Fruit fly (Drosophila melanogaster) whole organism, embryonic: ENCODE data around the gene Prp31.

Experiments
- Ada2b ChIP-seq: fragments of 200-800 bp; sonication (Bioruptor generic); IDR thresholded peaks from 2 replicates; pipeline ENCODE4 v1.3.6; 2022; ENCODE audit warnings: missing biosample characterization, missing genetic modification characterization
- Adf1 ChIP-seq: fragments of 200-800 bp; sonication (Bioruptor generic); IDR thresholded peaks from 2 replicates; pipeline ENCODE4 v1.3.6; 2022; ENCODE audit warnings: missing biosample characterization, missing genetic modification characterization
- CG10462 ChIP-seq: fragments of 200-800 bp; sonication (Bioruptor generic); optimal IDR thresholded peaks from 2 replicates; lab custom pipeline; 2016; ENCODE audit warnings: missing biosample characterization, missing genetic modification characterization
- CG12219 ChIP-seq: fragments of 200-800 bp; sonication (Bioruptor generic); optimal IDR thresholded peaks from 3 replicates; lab custom pipeline; 2018; ENCODE audit warnings: missing biosample characterization, mild to moderate bottlenecking, missing genetic modification characterization
- CG13123 ChIP-seq: fragments of 200-800 bp; sonication (Bioruptor generic); optimal IDR thresholded peaks from 2 replicates; lab custom pipeline; 2016; ENCODE audit warnings: missing biosample characterization, missing genetic modification characterization
- CG15073 ChIP-seq: fragments of 200-800 bp; sonication (Bioruptor generic); optimal IDR thresholded peaks from 2 replicates; lab custom pipeline; 2016; ENCODE audit warnings: missing biosample characterization, missing genetic modification characterization
- CG1647 ChIP-seq: fragments of 200-800 bp; sonication (Bioruptor generic); optimal IDR thresholded peaks from 3 replicates; lab custom pipeline; 2016; ENCODE audit warnings: missing biosample characterization, missing genetic modification characterization
- CG17802 ChIP-seq: fragments of 200-800 bp; sonication (Bioruptor generic); optimal IDR thresholded peaks from 2 replicates; lab custom pipeline; 2018; ENCODE audit warnings: missing biosample characterization, mild to moderate bottlenecking, missing genetic modification characterization, moderate library complexity
- CG18262 ChIP-seq: fragments of 200-800 bp; optimal IDR thresholded peaks from 3 replicates; lab custom pipeline; 2019; ENCODE audit warnings: missing biosample characterization, mild to moderate bottlenecking, missing genetic modification characterization, moderate library complexity
- CG30403 ChIP-seq: fragments of 200-800 bp; sonication (Bioruptor generic); optimal IDR thresholded peaks from 3 replicates; lab custom pipeline; 2016; ENCODE audit warnings: missing biosample characterization, missing genetic modification characterization
- CG31365 ChIP-seq: fragments of 200-800 bp; sonication (Bioruptor generic); optimal IDR thresholded peaks from 2 replicates; lab custom pipeline; 2018; ENCODE audit warnings: missing biosample characterization, mild to moderate bottlenecking, missing genetic modification characterization
- CG32772 ChIP-seq: fragments of 200-800 bp; sonication (Bioruptor generic); IDR thresholded peaks from 2 replicates; pipeline ENCODE4 v1.3.6; 2022; ENCODE audit warnings: missing biosample characterization, missing genetic modification characterization
- CG34376 ChIP-seq: fragments of 200-800 bp; sonication (Bioruptor generic); optimal IDR thresholded peaks from 2 replicates; lab custom pipeline; 2018; ENCODE audit warnings: missing biosample characterization, mild to moderate bottlenecking, missing genetic modification characterization
- CG3838 ChIP-seq: fragments of 200-800 bp; sonication (Bioruptor generic); optimal IDR thresholded peaks from 3 replicates; lab custom pipeline; 2016; ENCODE audit warnings: missing biosample characterization, missing genetic modification characterization
- CG6791 ChIP-seq: fragments of 200-800 bp; sonication (Bioruptor generic); IDR thresholded peaks from 3 replicates; pipeline ENCODE4 v1.3.6; 2022; ENCODE audit warnings: missing biosample characterization, missing genetic modification characterization; ENCODE audit not compliant: partially characterized antibody
- CG7372 ChIP-seq: fragments of 200-800 bp; sonication (Bioruptor generic); IDR thresholded peaks from 2 replicates; pipeline ENCODE4 v1.3.6; 2022; ENCODE audit warnings: missing biosample characterization, missing genetic modification characterization
- CG7786 ChIP-seq: fragments of 200-800 bp; sonication (Bioruptor generic); optimal IDR thresholded peaks from 2 replicates; lab custom pipeline; 2016; ENCODE audit warnings: missing biosample characterization, missing genetic modification characterization
- CG8765 ChIP-seq: fragments of 200-800 bp; sonication (Bioruptor generic); IDR thresholded peaks from 2 replicates; pipeline ENCODE4 v1.3.6; 2022; ENCODE audit warnings: missing biosample characterization, missing genetic modification characterization
- CG9797 ChIP-seq: fragments of 200-800 bp; sonication (Bioruptor generic); optimal IDR thresholded peaks from 3 replicates; lab custom pipeline; 2018; ENCODE audit warnings: missing biosample characterization, mild to moderate bottlenecking, missing genetic modification characterization
- CG9876 ChIP-seq: fragments of 200-800 bp; sonication (Bioruptor generic); optimal IDR thresholded peaks from 2 replicates; lab custom pipeline; 2016; ENCODE audit warnings: missing biosample characterization, missing genetic modification characterization
- CkIIα-i1 ChIP-seq: fragments of 200-800 bp; sonication (Bioruptor generic); IDR thresholded peaks from 2 replicates; pipeline ENCODE4 v1.3.6; 2022; ENCODE audit warnings: missing biosample characterization, missing genetic modification characterization
- Dbx ChIP-seq: fragments of 200-800 bp; sonication (Bioruptor generic); IDR thresholded peaks from 3 replicates; pipeline ENCODE4 v1.3.6; 2022; ENCODE audit warnings: missing biosample characterization, missing genetic modification characterization
- Drgx ChIP-seq: fragments of 200-800 bp; sonication (Bioruptor generic); IDR thresholded peaks from 2 replicates; pipeline ENCODE4 v1.3.6; 2022; ENCODE audit warnings: missing biosample characterization, missing genetic modification characterization
- HHEX ChIP-seq: fragments of 200-800 bp; sonication (Bioruptor generic); optimal IDR thresholded peaks from 3 replicates; lab custom pipeline; 2017; ENCODE audit warnings: missing biosample characterization, mild to moderate bottlenecking, missing genetic modification characterization, missing genetic modification reagents
- Mad ChIP-seq: fragments of 200-800 bp; sonication (Bioruptor generic); optimal IDR thresholded peaks from 2 replicates; lab custom pipeline; 2016; ENCODE audit warnings: missing biosample characterization, missing genetic modification characterization
- NK7.1 ChIP-seq: fragments of 200-800 bp; sonication (Bioruptor generic); optimal IDR thresholded peaks from 3 replicates; lab custom pipeline; 2016; ENCODE audit warnings: missing biosample characterization, missing genetic modification characterization
- Six4 ChIP-seq: fragments of 200-800 bp; sonication (Bioruptor generic); optimal IDR thresholded peaks from 2 replicates; lab custom pipeline; 2016; ENCODE audit warnings: missing biosample characterization, missing genetic modification characterization
- Stat92E ChIP-seq, 3 experiments: fragments of >200 bp in 2 of 3; fragments of 200-800 bp in 1 of 3; sonication (Bioruptor generic) in 1 of 3; optimal IDR thresholded peaks; 2 replicates each; lab custom pipeline; 2017 to 2019; ENCODE audit warnings: missing biosample characterization in 3 of 3, missing genetic modification characterization in 3 of 3, mild to moderate bottlenecking in 1 of 3, moderate library complexity in 1 of 3
- Vsx1 ChIP-seq: fragments of 200-800 bp; sonication (Bioruptor generic); optimal IDR thresholded peaks from 2 replicates; lab custom pipeline; 2017; ENCODE audit warnings: missing biosample characterization, mild to moderate bottlenecking, missing genetic modification characterization, missing genetic modification reagents
- Xrp1 ChIP-seq: fragments of 200-800 bp; sonication (Bioruptor generic); IDR thresholded peaks from 2 replicates; pipeline ENCODE4 v1.3.6; 2022; ENCODE audit warnings: missing biosample characterization, missing genetic modification characterization
- az2 ChIP-seq: fragments of 200-800 bp; sonication (Bioruptor generic); optimal IDR thresholded peaks from 3 replicates; lab custom pipeline; 2016; ENCODE audit warnings: missing biosample characterization, missing genetic modification characterization
- dati ChIP-seq: fragments of 200-800 bp; sonication (Bioruptor generic); IDR thresholded peaks from 2 replicates; pipeline ENCODE4 v1.3.6; 2022; ENCODE audit warnings: missing biosample characterization, missing genetic modification characterization
- dimm ChIP-seq: fragments of 200-800 bp; sonication (Bioruptor generic); IDR thresholded peaks from 2 replicates; pipeline ENCODE4 v1.3.6; 2022; ENCODE audit warnings: missing biosample characterization, missing genetic modification characterization
- exex ChIP-seq: fragments of 200-800 bp; sonication (Bioruptor generic); optimal IDR thresholded peaks from 4 replicates; lab custom pipeline; 2018; ENCODE audit warnings: missing biosample characterization, mild to moderate bottlenecking, missing genetic modification characterization, moderate library complexity
- gem ChIP-seq: fragments of 200-800 bp; sonication (Bioruptor generic); optimal IDR thresholded peaks from 2 replicates; lab custom pipeline; 2019; ENCODE audit warnings: missing biosample characterization, mild to moderate bottlenecking, missing genetic modification characterization, moderate library complexity
- gro ChIP-seq: fragments of 200-800 bp; sonication (Bioruptor generic); optimal IDR thresholded peaks from 2 replicates; lab custom pipeline; 2016; ENCODE audit warnings: missing biosample characterization, missing genetic modification characterization
- jumu ChIP-seq: fragments of 200-800 bp; sonication (Bioruptor generic); optimal IDR thresholded peaks from 3 replicates; lab custom pipeline; 2016; ENCODE audit warnings: missing biosample characterization, missing genetic modification characterization
- lov ChIP-seq, 2 experiments: fragments of 200-800 bp in 1 of 2; fragments of >200 bp in 1 of 2; sonication (Bioruptor generic) in 1 of 2; IDR thresholded peaks in 1 of 2; optimal IDR thresholded peaks in 1 of 2; 2 replicates in 1 of 2; 3 replicates in 1 of 2; pipeline versions ENCODE4 v1.3.6 to Lab custom; 2017 to 2022; ENCODE audit warnings: missing biosample characterization in 1 of 2, missing genetic modification characterization in 1 of 2
- maf-S ChIP-seq: fragments of 200-800 bp; sonication (Bioruptor generic); optimal IDR thresholded peaks from 2 replicates; lab custom pipeline; 2016; ENCODE audit warnings: missing biosample characterization, missing genetic modification characterization
- pros ChIP-seq: fragments of 200-800 bp; sonication (Bioruptor generic); optimal IDR thresholded peaks from 3 replicates; lab custom pipeline; 2019; ENCODE audit warnings: missing biosample characterization, mild to moderate bottlenecking, missing genetic modification characterization, moderate library complexity
- schlank ChIP-seq: fragments of 200-800 bp; sonication (Bioruptor generic); optimal IDR thresholded peaks from 2 replicates; lab custom pipeline; 2018; ENCODE audit warnings: missing biosample characterization, mild to moderate bottlenecking, missing genetic modification characterization
- sna ChIP-seq: fragments of 200-800 bp; sonication (Bioruptor generic); IDR thresholded peaks from 2 replicates; pipeline ENCODE4 v1.3.6; 2022; ENCODE audit warnings: missing biosample characterization, missing genetic modification characterization; ENCODE audit not compliant: partially characterized antibody
- sug ChIP-seq: fragments of 200-800 bp; optimal IDR thresholded peaks from 2 replicates; lab custom pipeline; 2019; ENCODE audit warnings: missing biosample characterization, mild to moderate bottlenecking, missing genetic modification characterization, moderate library complexity
- tx ChIP-seq: fragments of 200-800 bp; sonication (Bioruptor generic); optimal IDR thresholded peaks from 2 replicates; lab custom pipeline; 2016; ENCODE audit warnings: missing biosample characterization, missing genetic modification characterization
- zfh1 ChIP-seq: fragments of 200-800 bp; sonication (Bioruptor generic); IDR thresholded peaks from 3 replicates; pipeline ENCODE4 v1.3.6; 2022; ENCODE audit warnings: missing biosample characterization, missing genetic modification characterization

The Prp31 gene

dm6 chr3L:15141118-15142003 lies 17.5 kb upstream of the Prp31 start (continued):
- TF ChIP-seq CG1647 (GFP tag; lab: Kevin White, UChicago) (no peak), pros (GFP tag; lab: Kevin White, UChicago) (peak; percentile 81), CG10462 (GFP tag; lab: Kevin White, UChicago) (no peak)

dm6 chr3L:15142004-15142890 lies 16.7 kb upstream of the Prp31 start, which contains the start of gene Pdi:
Gene Pdi (minus strand): TSS chr3L:15142840.
- TF ChIP-seq az2 (GFP tag; lab: Kevin White, UChicago) (no peak), CkIIα-i1 (GFP tag; lab: Robert Waterston, UW) (no peak), jumu (GFP tag; lab: Kevin White, UChicago) (no peak), CG12219 (GFP tag; lab: Kevin White, UChicago) (no peak), gem (tag; lab: Kevin White, UChicago) (peak; percentile 32), HHEX (GFP tag; lab: Kevin White, UChicago) (no peak), CG31365 (tag; lab: Kevin White, UChicago) (peak; percentile 13), CG32772 (GFP tag; lab: Robert Waterston, UW) (no peak), tx (GFP tag; lab: Kevin White, UChicago) (peak; percentile 19), maf-S (GFP tag; lab: Kevin White, UChicago) (peak; percentile 9), schlank (tag; lab: Kevin White, UChicago) (no peak), dati (GFP tag; lab: Robert Waterston, UW) (no peak), CG15073 (GFP tag; lab: Kevin White, UChicago) (no peak), CG30403 (GFP tag; lab: Kevin White, UChicago) (peak; percentile 21), CG34376 (GFP tag; lab: Kevin White, UChicago) (peak; percentile 19), CG3838 (GFP tag; lab: Kevin White, UChicago) (no peak), Xrp1 (GFP tag; lab: Robert Waterston, UW) (no peak), CG17802 (no peak), dimm (no peak), Stat92E (GFP tag; optimal IDR thresholded peaks at IDR 0.05; lab: Kevin White, UChicago) (peak in 1 of 3 experiments; percentile 90), CG9797 (GFP tag; lab: Kevin White, UChicago) (peak; percentile 74), CG13123 (GFP tag; lab: Kevin White, UChicago) (no peak), CG6791 (GFP tag; lab: Robert Waterston, UW) (peak; percentile 58; the same call in 1 of the 3 replicates), Six4 (no peak), sug (tag; lab: Kevin White, UChicago) (peak; percentile 50), zfh1 (GFP tag; lab: Robert Waterston, UW) (peak; percentile 32; the same call in 1 of the 3 replicates), Ada2b (no peak), Mad (peak; percentile 57), CG9876 (no peak), CG8765 (GFP tag; lab: Robert Waterston, UW) (no peak), exex (tag; lab: Kevin White, UChicago) (peak; percentile 12), Drgx (GFP tag; lab: Robert Waterston, UW) (no peak), gro (GFP tag; lab: Kevin White, UChicago) (peak; percentile 50), CG18262 (tag; lab: Kevin White, UChicago) (no peak), CG7372 (no peak), sna (no peak), lov (optimal IDR thresholded peaks at IDR 0.05; lab: Kevin White, UChicago) (no peak), lov (GFP tag; IDR thresholded peaks at IDR 0.05; lab: Robert Waterston, UW) (no peak), CG7786 (GFP tag; lab: Kevin White, UChicago) (no peak), Dbx (0 out of 3 replicates have a peak, but pooled peaks have one; percentile 33), NK7.1 (peak; percentile 6), Vsx1 (GFP tag; lab: Kevin White, UChicago) (no peak), Adf1 (0 out of 2 replicates have a peak, but pooled peaks have one; percentile 7)
